Fruit fly (Drosophila melanogaster): ENCODE data around the gene Pi4KIIIalpha.

DNA sequence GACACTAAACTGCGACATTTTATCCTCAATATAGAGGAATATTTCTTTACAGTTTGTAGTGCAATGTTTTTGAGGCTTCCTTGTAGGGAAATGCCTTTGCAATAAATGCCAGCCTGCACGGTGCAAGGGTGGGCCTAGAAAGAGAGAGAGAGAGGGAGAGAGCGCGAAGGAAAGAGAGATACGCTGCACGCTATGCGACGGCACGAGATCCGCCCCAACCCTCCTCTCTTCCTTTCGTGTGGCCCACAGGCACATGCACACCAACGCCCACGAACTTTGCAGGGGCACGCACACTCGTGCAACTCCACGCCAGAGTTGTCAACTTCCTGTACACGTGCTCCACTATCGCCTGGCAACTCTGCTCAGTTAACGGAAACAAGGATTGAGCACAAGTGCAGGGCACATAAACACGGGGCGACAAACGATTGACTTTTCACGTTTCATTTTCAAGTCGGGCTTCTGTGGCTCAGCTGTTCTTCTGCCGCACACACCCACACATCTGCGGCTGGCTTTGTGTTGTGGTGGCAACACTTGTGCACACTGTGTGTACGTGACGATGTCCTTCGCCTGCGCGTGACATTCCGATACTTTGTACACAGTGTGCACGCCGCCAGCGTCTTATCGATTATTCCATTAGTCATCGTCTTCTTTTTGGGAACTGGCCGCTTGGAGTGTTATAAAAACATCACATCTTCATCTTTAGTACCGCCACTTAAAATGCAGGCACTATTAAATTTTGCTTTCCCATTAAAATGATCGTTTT lies 11.5 kb downstream of the Pi4KIIIalpha start:
- TF ChIP-seq N (GFP tag; optimal IDR thresholded peaks at IDR 0.05) (no peak), Hr78 (GFP tag; optimal IDR thresholded peaks at IDR 0.05) (no peak), pan (optimal IDR thresholded peaks at IDR 0.05) (no peak), CG9705 (GFP tag; optimal IDR thresholded peaks at IDR 0.05) (no peak), sage (GFP tag; optimal IDR thresholded peaks at IDR 0.05) (no peak), psq (GFP tag; optimal IDR thresholded peaks at IDR 0.05) (no peak), Mio (GFP tag; optimal IDR thresholded peaks at IDR 0.05) (no peak), brk (GFP tag; optimal IDR thresholded peaks at IDR 0.05) (no peak), dl (GFP tag; optimal IDR thresholded peaks at IDR 0.05; ENCODE audit: insufficient read depth in 1 of 2, partially characterized antibody in 2 of 2) (no peak), Sp1 (GFP tag; optimal IDR thresholded peaks at IDR 0.05) (no peak), Dfd (GFP tag; optimal IDR thresholded peaks at IDR 0.05) (no peak)

All from whole organism, wandering third instar larva.